Fruit fly (Drosophila melanogaster) whole organism: ENCODE measurements around the gene Tango10.

Experiments used
- CG8478 ChIP-seq: fragments of >200 bp; optimal IDR thresholded peaks from 2 replicates; lab custom pipeline; 2018; ENCODE audit warnings: inconsistent platforms
- Dll ChIP-seq: fragments of >200 bp; optimal IDR thresholded peaks from 2 replicates; lab custom pipeline; 2017
- EcR ChIP-seq, 2 experiments: fragments of >200 bp; optimal IDR thresholded peaks; 2 replicates each; lab custom pipeline; 2017; ENCODE audit warnings: missing biosample characterization in 2 of 2, missing genetic modification characterization in 2 of 2, missing genetic modification reagents in 2 of 2
- pan ChIP-seq: fragments of >200 bp; optimal IDR thresholded peaks from 2 replicates; lab custom pipeline; 2017
- psq ChIP-seq: fragments of >200 bp; optimal IDR thresholded peaks from 2 replicates; lab custom pipeline; 2017
- usp ChIP-seq: fragments of >200 bp; optimal IDR thresholded peaks from 2 replicates; lab custom pipeline; 2017; ENCODE audit warnings: missing biosample characterization, missing genetic modification characterization, mixed read lengths

The Tango10 gene

dm6 chrX:11694959-11695882, 24.8 kb upstream of the Tango10 start, which contains the start of gene PhKgamma:
Gene PhKgamma (plus strand): TSS chrX:11695137.
- TF ChIP-seq EcR (GFP tag; optimal IDR thresholded peaks at IDR 0.05; lab: Kevin White, UChicago) (no peak), psq (lab: Kevin White, UChicago) (no peak), pan (lab: Kevin White, UChicago) (no peak), CG8478 (lab: Kevin White, UChicago) (no peak), usp (GFP tag; lab: Kevin White, UChicago) (no peak), Dll (lab: Kevin White, UChicago) (no peak)

dm6 chrX:11695883-11696211, 24.2 kb upstream of the Tango10 start:
- no peak for TF ChIP-seq Dll (lab: Kevin White, UChicago)
- no peak for TF ChIP-seq CG8478 (lab: Kevin White, UChicago)
- TF ChIP-seq usp (GFP tag; lab: Kevin White, UChicago), result no peak
- TF ChIP-seq EcR (GFP tag; optimal IDR thresholded peaks at IDR 0.05; lab: Kevin White, UChicago), result no peak
- TF ChIP-seq pan (lab: Kevin White, UChicago), result no peak
- no peak for TF ChIP-seq psq (lab: Kevin White, UChicago)

- TF ChIP-seq usp (GFP tag; lab: Kevin White, UChicago), result no peak
- TF ChIP-seq CG8478 (lab: Kevin White, UChicago), result no peak
- TF ChIP-seq psq (lab: Kevin White, UChicago), result no peak
Observed at dm6 chrX:11700765-11701164, 19.3 kb upstream of the Tango10 start.

- TF ChIP-seq psq (lab: Kevin White, UChicago), result no peak
- TF ChIP-seq CG8478 (lab: Kevin White, UChicago), result no peak
- TF ChIP-seq EcR (GFP tag; optimal IDR thresholded peaks at IDR 0.05; lab: Kevin White, UChicago), result no peak
- no peak for TF ChIP-seq Dll (lab: Kevin White, UChicago)
- TF ChIP-seq usp (GFP tag; lab: Kevin White, UChicago), result no peak
- TF ChIP-seq pan (lab: Kevin White, UChicago), result no peak
Observed at dm6 chrX:11704929-11705612, 15.0 kb upstream of the Tango10 start, which contains the start of gene CG2444. Gene CG2444 (minus strand): TSS chrX:11705300.

- no peak for TF ChIP-seq pan (lab: Kevin White, UChicago)
Observed at dm6 chrX:11709799-11710720, 10.0 kb upstream of the Tango10 start, which contains the start of gene FucT6. Gene FucT6 (minus strand): TSS chrX:11709951.

- TF ChIP-seq EcR (GFP tag; optimal IDR thresholded peaks at IDR 0.05; lab: Kevin White, UChicago), result no peak
- no peak for TF ChIP-seq pan (lab: Kevin White, UChicago)
- TF ChIP-seq CG8478 (lab: Kevin White, UChicago), result peak; percentile 83
- no peak for TF ChIP-seq psq (lab: Kevin White, UChicago)
- TF ChIP-seq Dll (lab: Kevin White, UChicago), result peak; percentile 52
- TF ChIP-seq usp (GFP tag; lab: Kevin White, UChicago), result no peak
Observed at dm6 chrX:11713808-11714528, 6.1 kb upstream of the Tango10 start.

- TF ChIP-seq pan (lab: Kevin White, UChicago), result no peak
- peak; percentile 13 for TF ChIP-seq psq (lab: Kevin White, UChicago)
Observed at dm6 chrX:11714529-11715262, 5.3 kb upstream of the Tango10 start.

dm6 chrX:11715263-11715659, 4.8 kb upstream of the Tango10 start, which contains the start of gene Amun:
Gene Amun (minus strand): TSS chrX:11715565.
- no peak for TF ChIP-seq usp (GFP tag; lab: Kevin White, UChicago)
- no peak for TF ChIP-seq Dll (lab: Kevin White, UChicago)
- no peak for TF ChIP-seq psq (lab: Kevin White, UChicago)
- no peak for TF ChIP-seq pan (lab: Kevin White, UChicago)
- no peak for TF ChIP-seq CG8478 (lab: Kevin White, UChicago)
- TF ChIP-seq EcR (GFP tag; optimal IDR thresholded peaks at IDR 0.05; lab: Kevin White, UChicago), result no peak

- no peak for TF ChIP-seq EcR (GFP tag; optimal IDR thresholded peaks at IDR 0.05; lab: Kevin White, UChicago)
- no peak for TF ChIP-seq pan (lab: Kevin White, UChicago)
- TF ChIP-seq psq (lab: Kevin White, UChicago), result no peak
- TF ChIP-seq CG8478 (lab: Kevin White, UChicago), result no peak
- no peak for TF ChIP-seq usp (GFP tag; lab: Kevin White, UChicago)
- no peak for TF ChIP-seq Dll (lab: Kevin White, UChicago)
Observed at dm6 chrX:11715937-11716730, 3.9 kb upstream of the Tango10 start.
